Worm (Caenorhabditis elegans) whole organism, late embryonic: Measurements from ENCODE around the gene F40C5.2.

Experiments
- T23F11.4 ChIP-seq: fragments of 200-800 bp; sonication (Bioruptor generic); optimal IDR thresholded peaks from 2 replicates; lab custom pipeline; 2018; ENCODE audit warnings: mild to moderate bottlenecking, missing genetic modification characterization, missing compliant biosample characterization
- Y22D7AL.16 ChIP-seq: sonication (generic microtip); optimal IDR thresholded peaks from 2 replicates; lab custom pipeline; 2016; ENCODE audit warnings: missing genetic modification characterization, missing compliant biosample characterization
- ahr-1 ChIP-seq: sonication (generic microtip); optimal IDR thresholded peaks from 2 replicates; lab custom pipeline; 2016; ENCODE audit warnings: missing genetic modification characterization, missing compliant biosample characterization
- ceh-14 ChIP-seq: sonication (generic microtip); optimal IDR thresholded peaks from 2 replicates; lab custom pipeline; 2016; ENCODE audit warnings: missing genotype, missing genetic modification characterization, missing compliant biosample characterization
- ceh-18 ChIP-seq: sonication (generic microtip); optimal IDR thresholded peaks from 2 replicates; lab custom pipeline; 2016; ENCODE audit warnings: missing genetic modification characterization, missing compliant biosample characterization
- ceh-22 ChIP-seq: sonication (generic microtip); optimal IDR thresholded peaks from 2 replicates; lab custom pipeline; 2017; ENCODE audit warnings: missing biosample characterization, missing genetic modification characterization
- ceh-30 ChIP-seq: fragments of 150-350 bp; optimal IDR thresholded peaks from 2 replicates; lab custom pipeline; 2014; ENCODE audit warnings: missing biosample characterization, missing genetic modification characterization
- ceh-31 ChIP-seq: sonication (generic microtip); optimal IDR thresholded peaks from 2 replicates; lab custom pipeline; 2016; ENCODE audit warnings: missing genetic modification characterization, missing compliant biosample characterization
- ceh-34 ChIP-seq: sonication (generic microtip); optimal IDR thresholded peaks from 2 replicates; lab custom pipeline; 2016; ENCODE audit warnings: mild to moderate bottlenecking, missing genetic modification characterization, missing compliant biosample characterization
- ceh-48 ChIP-seq: sonication (generic microtip); optimal IDR thresholded peaks from 2 replicates; lab custom pipeline; 2016; ENCODE audit warnings: missing genetic modification characterization, inconsistent platforms, missing compliant biosample characterization
- che-1 ChIP-seq: sonication (generic microtip); optimal IDR thresholded peaks from 2 replicates; lab custom pipeline; 2016; ENCODE audit warnings: mild to moderate bottlenecking, missing genetic modification characterization, missing compliant biosample characterization
- dmd-4 ChIP-seq: sonication (generic microtip); optimal IDR thresholded peaks from 2 replicates; lab custom pipeline; 2016; ENCODE audit warnings: borderline replicate concordance, missing genetic modification characterization, missing compliant biosample characterization
- elt-2 ChIP-seq: sonication (generic microtip); optimal IDR thresholded peaks from 2 replicates; lab custom pipeline; 2016; ENCODE audit warnings: missing genetic modification reagents, missing genetic modification characterization, missing compliant biosample characterization
- elt-4 ChIP-seq: sonication (generic microtip); optimal IDR thresholded peaks from 2 replicates; lab custom pipeline; 2016; ENCODE audit warnings: missing genetic modification characterization, missing compliant biosample characterization
- eyg-1 ChIP-seq: sonication (generic microtip); optimal IDR thresholded peaks from 2 replicates; lab custom pipeline; 2016; ENCODE audit warnings: missing genotype, missing genetic modification characterization, missing compliant biosample characterization
- fax-1 ChIP-seq: sonication (generic microtip); optimal IDR thresholded peaks from 2 replicates; lab custom pipeline; 2016; ENCODE audit warnings: missing genotype, missing genetic modification characterization, missing compliant biosample characterization
- fkh-10 ChIP-seq: fragments of 150-350 bp; optimal IDR thresholded peaks from 2 replicates; lab custom pipeline; 2014; ENCODE audit warnings: missing biosample characterization, missing genetic modification reagents, missing genetic modification characterization
- fkh-6 ChIP-seq: sonication (generic microtip); optimal IDR thresholded peaks from 2 replicates; lab custom pipeline; 2016; ENCODE audit warnings: missing genetic modification characterization, missing compliant biosample characterization
- gmeb-2 ChIP-seq: sonication (generic microtip); optimal IDR thresholded peaks from 2 replicates; lab custom pipeline; 2016; ENCODE audit warnings: missing genetic modification characterization, inconsistent platforms, missing compliant biosample characterization
- hlh-13 ChIP-seq: fragments of 200-800 bp; sonication (Bioruptor generic); optimal IDR thresholded peaks from 2 replicates; lab custom pipeline; 2018; ENCODE audit warnings: mild to moderate bottlenecking, missing genetic modification characterization, missing compliant biosample characterization
- hlh-30 ChIP-seq: sonication (generic microtip); optimal IDR thresholded peaks from 2 replicates; lab custom pipeline; 2017; ENCODE audit warnings: antibody characterized with exemption, missing genetic modification characterization, missing compliant biosample characterization; ENCODE audit not compliant: insufficient read depth
- hlh-8 ChIP-seq: sonication (generic microtip); optimal IDR thresholded peaks from 2 replicates; lab custom pipeline; 2016; ENCODE audit warnings: missing genotype, missing genetic modification characterization, missing compliant biosample characterization
- madf-2 ChIP-seq: sonication (generic microtip); optimal IDR thresholded peaks from 2 replicates; lab custom pipeline; 2017; ENCODE audit warnings: missing genetic modification characterization, missing compliant biosample characterization
- nfya-1 ChIP-seq: sonication (generic microtip); optimal IDR thresholded peaks from 2 replicates; lab custom pipeline; 2017; ENCODE audit warnings: missing genetic modification characterization, mild to moderate bottlenecking, missing compliant biosample characterization, antibody characterized with exemption, moderate library complexity
- nhr-11 ChIP-seq: fragments of 150-350 bp; optimal IDR thresholded peaks from 2 replicates; lab custom pipeline; 2014; ENCODE audit warnings: missing biosample characterization, missing genetic modification characterization
- nhr-232 ChIP-seq: sonication (generic microtip); optimal IDR thresholded peaks from 2 replicates; lab custom pipeline; 2016; ENCODE audit warnings: missing genetic modification characterization, missing compliant biosample characterization
- npax-4 ChIP-seq: sonication (generic microtip); optimal IDR thresholded peaks from 2 replicates; lab custom pipeline; 2016; ENCODE audit warnings: missing genetic modification characterization, missing compliant biosample characterization
- pag-3 ChIP-seq: sonication (generic microtip); optimal IDR thresholded peaks from 2 replicates; lab custom pipeline; 2016; ENCODE audit warnings: missing compliant biosample characterization, missing genetic modification characterization, borderline replicate concordance
- pat-9 ChIP-seq: fragments of 200-800 bp; sonication (Bioruptor generic); optimal IDR thresholded peaks from 2 replicates; lab custom pipeline; 2018; ENCODE audit warnings: mild to moderate bottlenecking, missing genetic modification characterization, moderate library complexity, missing compliant biosample characterization
- pax-1 ChIP-seq: fragments of 150-350 bp; optimal IDR thresholded peaks from 2 replicates; lab custom pipeline; 2014; ENCODE audit warnings: missing biosample characterization, missing genetic modification characterization
- pha-4 ChIP-seq: fragments of 150-350 bp; optimal IDR thresholded peaks from 2 replicates; lab custom pipeline; 2018; ENCODE audit warnings: missing biosample characterization, missing genetic modification reagents, missing genetic modification characterization
- ref-2 ChIP-seq: sonication (generic microtip); optimal IDR thresholded peaks from 2 replicates; lab custom pipeline; 2016; ENCODE audit warnings: missing genetic modification characterization, missing compliant biosample characterization
- rnt-1 ChIP-seq: sonication (generic microtip); optimal IDR thresholded peaks from 2 replicates; lab custom pipeline; 2016; ENCODE audit warnings: missing genetic modification characterization, missing compliant biosample characterization
- sox-4 ChIP-seq: sonication (generic microtip); optimal IDR thresholded peaks from 2 replicates; lab custom pipeline; 2017; ENCODE audit warnings: mild to moderate bottlenecking, missing genetic modification characterization, inconsistent platforms, missing compliant biosample characterization
- syd-9 ChIP-seq: sonication (generic microtip); optimal IDR thresholded peaks from 2 replicates; lab custom pipeline; 2016; ENCODE audit warnings: mild to moderate bottlenecking, missing genetic modification characterization, moderate library complexity, missing compliant biosample characterization
- tbx-7 ChIP-seq: sonication (generic microtip); optimal IDR thresholded peaks from 2 replicates; lab custom pipeline; 2016; ENCODE audit warnings: missing genotype, missing genetic modification characterization, missing compliant biosample characterization
- ttx-3 ChIP-seq: sonication (generic microtip); optimal IDR thresholded peaks from 2 replicates; lab custom pipeline; 2016; ENCODE audit warnings: missing genetic modification reagents, missing genetic modification characterization, missing compliant biosample characterization
- unc-55 ChIP-seq: sonication (generic microtip); optimal IDR thresholded peaks from 2 replicates; lab custom pipeline; 2017; ENCODE audit warnings: missing biosample characterization, missing genetic modification reagents, missing genetic modification characterization
- unc-86 ChIP-seq: sonication (generic microtip); optimal IDR thresholded peaks from 2 replicates; lab custom pipeline; 2016; ENCODE audit warnings: missing genetic modification characterization, missing compliant biosample characterization
- zip-5 ChIP-seq: sonication (generic microtip); optimal IDR thresholded peaks from 2 replicates; lab custom pipeline; 2016; ENCODE audit warnings: missing genetic modification characterization, missing compliant biosample characterization
- ztf-16 ChIP-seq: sonication (generic microtip); optimal IDR thresholded peaks from 2 replicates; lab custom pipeline; 2017; ENCODE audit warnings: missing genetic modification characterization, missing compliant biosample characterization

F40C5.2 gene

DNA sequence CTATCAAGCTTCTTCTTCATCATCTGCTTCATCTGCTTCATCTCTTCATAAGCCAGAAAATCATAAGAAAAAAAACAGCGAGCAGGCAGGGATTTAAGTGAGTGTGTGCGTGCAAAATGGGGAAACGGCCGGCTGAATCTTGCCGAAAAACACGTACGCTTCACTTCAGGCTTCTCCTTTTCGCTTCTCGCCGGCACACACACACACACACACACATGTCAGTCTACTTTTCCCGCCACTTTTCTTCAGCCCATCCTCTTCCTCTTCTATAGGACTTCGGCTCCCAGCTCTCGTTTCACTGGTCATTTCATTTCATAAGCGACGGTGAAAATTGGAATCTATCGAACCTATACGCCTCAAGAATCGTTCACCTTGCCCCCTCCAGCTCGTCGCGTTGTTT is 8.5 kb downstream of the F40C5.2 start:
- TF ChIP-seq rnt-1 (no peak), T23F11.4 (GFP tag; lab: Kevin White, UChicago) (no peak), hlh-30 (no peak), zip-5 (tag; lab: Kevin White, UChicago) (no peak), tbx-7 (tag; lab: Kevin White, UChicago) (no peak)
- TF ChIP-seq, all 69 proteins: peak for 0

DNA sequence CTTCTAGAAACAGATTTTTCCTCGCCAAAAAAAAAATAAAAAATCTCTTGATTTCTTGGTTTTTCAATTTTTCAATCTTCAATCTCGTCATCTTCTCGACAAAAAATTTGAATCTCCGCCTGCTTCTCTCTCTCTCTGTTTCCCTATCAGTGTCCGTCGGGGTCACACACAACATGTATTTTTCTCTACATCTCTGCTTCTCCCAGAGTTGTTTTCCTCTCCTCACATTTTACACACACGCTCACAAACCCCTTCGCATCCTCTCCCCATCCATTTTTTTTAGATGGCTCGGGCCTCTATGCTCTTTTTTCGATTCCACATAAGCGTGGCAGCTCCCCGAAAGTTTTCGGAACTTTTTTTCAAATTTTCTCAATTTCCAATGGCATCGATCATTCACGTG is 9.0 kb downstream of the F40C5.2 start:
- TF ChIP-seq dmd-4 (tag; lab: Kevin White, UChicago) (no peak), unc-55 (GFP tag; lab: Kevin White, UChicago) (peak; percentile 2), ttx-3 (no peak), madf-2 (tag; lab: Kevin White, UChicago) (no peak), fkh-6 (no peak), ceh-18 (tag; lab: Kevin White, UChicago) (peak; percentile 41), nhr-232 (no peak), nfya-1 (tag; lab: Kevin White, UChicago) (peak; percentile 9), che-1 (tag; lab: Kevin White, UChicago) (no peak), ceh-31 (tag; lab: Kevin White, UChicago) (no peak), eyg-1 (tag; lab: Kevin White, UChicago) (no peak), ceh-34 (no peak), elt-4 (tag; lab: Kevin White, UChicago) (no peak), pax-1 (tag; lab: Kevin White, UChicago) (no peak), hlh-8 (no peak)

DNA sequence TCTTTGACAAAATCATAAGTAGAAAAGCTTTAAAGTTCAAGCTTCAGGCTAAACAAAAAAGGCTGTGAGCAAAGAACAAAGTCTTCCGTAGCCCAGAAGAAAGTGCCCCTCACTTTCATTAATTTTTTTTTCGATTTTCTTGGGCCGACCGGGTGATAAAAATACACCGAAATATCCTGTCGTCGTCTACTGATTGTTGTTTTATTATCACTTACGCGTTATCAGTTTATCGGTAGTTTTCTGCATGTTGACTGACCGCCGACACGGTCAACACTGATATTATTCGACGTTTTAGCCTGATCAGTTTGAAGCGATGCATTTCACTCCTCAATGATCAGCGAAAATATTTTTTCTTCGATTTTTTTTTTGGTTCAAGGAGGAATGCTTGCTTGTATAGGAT is 9.6 kb downstream of the F40C5.2 start:
- no peak for TF ChIP-seq ceh-48
- peak; percentile 88 for TF ChIP-seq elt-2 (tag; lab: Kevin White, UChicago)

- TF ChIP-seq fax-1 (tag; lab: Kevin White, UChicago) (no peak), Y22D7AL.16 (tag; lab: Kevin White, UChicago) (no peak), ceh-22 (tag; lab: Kevin White, UChicago) (no peak), pat-9 (tag; lab: Kevin White, UChicago) (no peak), fkh-10 (GFP tag; lab: Kevin White, UChicago) (no peak), ceh-30 (tag; lab: Kevin White, UChicago) (no peak), ahr-1 (tag; lab: Kevin White, UChicago) (no peak)
These were observed 10.2 kb downstream of the F40C5.2 start for ce11 chrV:3581034-3581433.

- no peak for TF ChIP-seq npax-4 (tag; lab: Kevin White, UChicago)
- no peak for TF ChIP-seq ttx-3
- no peak for TF ChIP-seq pag-3 (tag; lab: Kevin White, UChicago)
- no peak for TF ChIP-seq gmeb-2 (tag; lab: Kevin White, UChicago)
These were observed 10.8 kb downstream of the F40C5.2 start for ce11 chrV:3581643-3582042.

DNA sequence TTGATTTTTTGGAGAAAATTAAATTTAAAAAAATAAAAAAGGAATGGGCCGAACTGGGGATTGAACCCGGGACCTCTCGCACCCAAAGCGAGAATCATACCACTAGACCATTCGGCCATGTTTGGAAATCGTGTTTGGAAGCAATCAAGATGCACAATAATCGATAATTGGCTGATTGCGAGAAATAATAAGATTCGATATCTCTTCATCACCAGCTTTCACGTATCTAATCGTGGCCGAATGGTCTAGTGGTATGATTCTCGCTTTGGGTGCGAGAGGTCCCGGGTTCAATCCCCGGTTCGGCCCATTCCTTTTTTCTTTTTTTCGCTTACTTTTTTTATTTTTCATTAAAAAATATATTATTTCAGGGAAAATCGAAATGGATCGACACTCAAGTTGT is 11.3 kb downstream of the F40C5.2 start:
- no peak for TF ChIP-seq nhr-11
- TF ChIP-seq ceh-14 (tag; lab: Kevin White, UChicago): no peak
- TF ChIP-seq unc-86: no peak
- TF ChIP-seq sox-4 (tag; lab: Kevin White, UChicago): no peak
- TF ChIP-seq hlh-13: no peak
- no peak for TF ChIP-seq ref-2 (tag; lab: Kevin White, UChicago)
- no peak for TF ChIP-seq ztf-16 (tag; lab: Kevin White, UChicago)
- no peak for TF ChIP-seq elt-2 (tag; lab: Kevin White, UChicago)
- no peak for TF ChIP-seq pha-4
- TF ChIP-seq syd-9 (tag; lab: Kevin White, UChicago): no peak
